Worm (Caenorhabditis elegans) whole organism, young adult: ENCODE data around the gene K09F6.7.

Experiments used
- akir-1 ChIP-seq: fragments of 200-800 bp; sonication (Bioruptor generic); optimal IDR thresholded peaks from 2 replicates; lab custom pipeline; 2018; ENCODE audit warnings: mild to moderate bottlenecking, missing genetic modification characterization, moderate library complexity, missing compliant biosample characterization
- ceh-100 ChIP-seq: fragments of 200-800 bp; sonication (Bioruptor generic); IDR thresholded peaks from 2 replicates; pipeline ENCODE4 v1.3.6; 2022; ENCODE audit warnings: missing genetic modification reagents, missing genetic modification characterization, missing compliant biosample characterization
- sdz-38 ChIP-seq: sonication (generic microtip); optimal IDR thresholded peaks from 2 replicates; lab custom pipeline; 2016; ENCODE audit warnings: missing genotype, missing genetic modification characterization, missing compliant biosample characterization

ce11 chrII:2292027-2292426 is at the start of gene K09F6.7:
- no peak for TF ChIP-seq sdz-38 (tag; lab: Kevin White, UChicago)
- TF ChIP-seq ceh-100 (GFP tag; lab: Robert Waterston, UW) = no peak
- no peak for TF ChIP-seq akir-1
